Worm (Caenorhabditis elegans) whole organism, L2 larva: Measurements from ENCODE around the gene srlf-32.
A peak's percentile ranks its signal among the peaks of the same experiment; 100 is the strongest.

ENCODE experiments used
- C34F6.9 ChIP-seq: fragments of 150-350 bp; optimal IDR thresholded peaks from 2 replicates; lab custom pipeline; 2014; ENCODE audit warnings: missing biosample characterization, missing genetic modification characterization
- F13H6.1 ChIP-seq: sonication (generic microtip); optimal IDR thresholded peaks from 2 replicates; lab custom pipeline; 2016; ENCODE audit warnings: missing genetic modification characterization, missing compliant biosample characterization
- R02D3.7 ChIP-seq: fragments of 150-350 bp; optimal IDR thresholded peaks from 2 replicates; lab custom pipeline; 2014; ENCODE audit warnings: missing biosample characterization, missing genetic modification characterization
- ZK546.5 ChIP-seq: sonication (generic microtip); optimal IDR thresholded peaks from 2 replicates; lab custom pipeline; 2017; ENCODE audit warnings: missing biosample characterization, missing genetic modification characterization
- aly-2 ChIP-seq: fragments of 150-350 bp; optimal IDR thresholded peaks from 2 replicates; lab custom pipeline; 2014; ENCODE audit warnings: missing biosample characterization, missing genetic modification characterization
- ama-1 ChIP-seq: fragments of 150-350 bp; optimal IDR thresholded peaks from 2 replicates; lab custom pipeline; 2018; ENCODE audit warnings: inconsistent platforms
- blmp-1 ChIP-seq: sonication (generic microtip); optimal IDR thresholded peaks from 2 replicates; lab custom pipeline; 2017; ENCODE audit warnings: missing genetic modification characterization, mild to moderate bottlenecking, missing compliant biosample characterization, antibody characterized with exemption, moderate library complexity; ENCODE audit not compliant: insufficient read depth
- ceh-16 ChIP-seq: fragments of 150-350 bp; optimal IDR thresholded peaks from 2 replicates; lab custom pipeline; 2014; ENCODE audit warnings: missing biosample characterization, missing genetic modification characterization
- ceh-82 ChIP-seq: fragments of 150-350 bp; optimal IDR thresholded peaks from 2 replicates; lab custom pipeline; 2014; ENCODE audit warnings: missing biosample characterization, missing genetic modification characterization
- crh-2 ChIP-seq: sonication (generic microtip); optimal IDR thresholded peaks from 2 replicates; lab custom pipeline; 2017; ENCODE audit warnings: missing biosample characterization, missing genetic modification characterization
- dmd-4 ChIP-seq: sonication (generic microtip); optimal IDR thresholded peaks from 2 replicates; lab custom pipeline; 2017; ENCODE audit warnings: missing biosample characterization, missing genetic modification characterization
- elt-3 ChIP-seq: sonication (generic microtip); optimal IDR thresholded peaks from 2 replicates; lab custom pipeline; 2017; ENCODE audit warnings: missing biosample characterization, missing genetic modification characterization
- fos-1 ChIP-seq: fragments of 150-350 bp; optimal IDR thresholded peaks from 2 replicates; lab custom pipeline; 2014; ENCODE audit warnings: missing biosample characterization, missing genetic modification characterization
- lin-13 ChIP-seq: fragments of 150-350 bp; optimal IDR thresholded peaks from 2 replicates; lab custom pipeline; 2014; ENCODE audit warnings: missing biosample characterization, missing genetic modification reagents, missing genetic modification characterization
- lin-39 ChIP-seq: fragments of 150-350 bp; optimal IDR thresholded peaks from 2 replicates; lab custom pipeline; 2014; ENCODE audit warnings: missing biosample characterization, missing genetic modification reagents, missing genetic modification characterization
- lsy-2 ChIP-seq, 2 experiments: fragments of 150-350 bp in 1 of 2; sonication (generic microtip) in 1 of 2; optimal IDR thresholded peaks; 2 replicates each; lab custom pipeline; 2014 to 2017; ENCODE audit warnings: missing biosample characterization in 2 of 2, missing genetic modification characterization in 2 of 2
- mab-5 ChIP-seq: fragments of 150-350 bp; optimal IDR thresholded peaks from 2 replicates; lab custom pipeline; 2014; ENCODE audit warnings: missing biosample characterization, missing genetic modification characterization
- mbf-1 ChIP-seq: sonication (generic microtip); optimal IDR thresholded peaks from 2 replicates; lab custom pipeline; 2017; ENCODE audit warnings: missing biosample characterization, missing genetic modification characterization
- mdl-1 ChIP-seq, 2 experiments: fragments of 150-350 bp in 1 of 2; sonication (generic microtip) in 1 of 2; optimal IDR thresholded peaks; 2 replicates each; lab custom pipeline; 2017; ENCODE audit warnings: missing biosample characterization in 2 of 2, missing genetic modification characterization in 2 of 2
- nhr-12 ChIP-seq: fragments of 150-350 bp; optimal IDR thresholded peaks from 2 replicates; lab custom pipeline; 2014; ENCODE audit warnings: missing biosample characterization, missing genetic modification characterization
- nhr-21 ChIP-seq: fragments of 150-350 bp; optimal IDR thresholded peaks from 2 replicates; lab custom pipeline; 2014; ENCODE audit warnings: missing biosample characterization, missing genetic modification characterization
- nhr-237 ChIP-seq: fragments of 150-350 bp; optimal IDR thresholded peaks from 2 replicates; lab custom pipeline; 2014; ENCODE audit warnings: missing biosample characterization, missing genetic modification characterization
- nhr-25 ChIP-seq: fragments of 150-350 bp; sonication (generic microtip); optimal IDR thresholded peaks from 3 replicates; lab custom pipeline; 2014; ENCODE audit warnings: missing biosample characterization, missing genetic modification characterization
- nhr-6 ChIP-seq: fragments of 150-350 bp; optimal IDR thresholded peaks from 2 replicates; lab custom pipeline; 2014; ENCODE audit warnings: missing biosample characterization, missing genetic modification characterization
- peb-1 ChIP-seq: fragments of 150-350 bp; optimal IDR thresholded peaks from 2 replicates; lab custom pipeline; 2014; ENCODE audit warnings: missing biosample characterization, missing genetic modification characterization
- sem-4 ChIP-seq: fragments of 150-350 bp; optimal IDR thresholded peaks from 2 replicates; lab custom pipeline; 2014; ENCODE audit warnings: missing biosample characterization, missing genetic modification reagents, missing genetic modification characterization
- skn-1 ChIP-seq: sonication (generic microtip); optimal IDR thresholded peaks from 2 replicates; lab custom pipeline; 2017; ENCODE audit warnings: missing biosample characterization, missing genetic modification characterization
- sma-3 ChIP-seq: sonication (generic microtip); optimal IDR thresholded peaks from 2 replicates; lab custom pipeline; 2016; ENCODE audit warnings: missing genetic modification reagents, missing genetic modification characterization, missing compliant biosample characterization
- sma-9 ChIP-seq, 2 experiments: fragments of 150-350 bp in 1 of 2; sonication (generic microtip) in 1 of 2; optimal IDR thresholded peaks; 2 replicates each; lab custom pipeline; 2014 to 2016; ENCODE audit warnings: missing genetic modification characterization in 2 of 2, mild to moderate bottlenecking in 1 of 2, missing biosample characterization in 1 of 2, missing compliant biosample characterization in 1 of 2, missing genetic modification reagents in 1 of 2, moderate library complexity in 1 of 2
- snpc-4 ChIP-seq: fragments of 150-350 bp; optimal IDR thresholded peaks from 2 replicates; lab custom pipeline; 2014; ENCODE audit warnings: missing biosample characterization, missing genetic modification characterization
- unc-39 ChIP-seq: fragments of 150-350 bp; optimal IDR thresholded peaks from 2 replicates; lab custom pipeline; 2014; ENCODE audit warnings: missing biosample characterization, missing genetic modification characterization
- unc-55 ChIP-seq: fragments of 150-350 bp; sonication (generic microtip); optimal IDR thresholded peaks from 3 replicates; lab custom pipeline; 2014; ENCODE audit warnings: missing biosample characterization, missing genetic modification reagents, missing genetic modification characterization
- unc-62 ChIP-seq: fragments of 150-350 bp; optimal IDR thresholded peaks from 2 replicates; lab custom pipeline; 2014; ENCODE audit warnings: missing biosample characterization, missing genetic modification reagents, missing genetic modification characterization
- zag-1 ChIP-seq: fragments of 150-350 bp; optimal IDR thresholded peaks from 2 replicates; lab custom pipeline; 2014; ENCODE audit warnings: missing biosample characterization, missing genetic modification characterization
- ztf-1 ChIP-seq: fragments of 200-800 bp; sonication (Bioruptor generic); conservative IDR thresholded peaks from 2 replicates; pipeline ENCODE4 v1.3.6; 2022; ENCODE audit warnings: missing genetic modification characterization, missing compliant biosample characterization
- ztf-11 ChIP-seq: sonication (generic microtip); optimal IDR thresholded peaks from 2 replicates; lab custom pipeline; 2017; ENCODE audit warnings: missing biosample characterization, missing genetic modification characterization
- ztf-4 ChIP-seq: fragments of 150-350 bp; optimal IDR thresholded peaks from 2 replicates; lab custom pipeline; 2014; ENCODE audit warnings: missing biosample characterization, missing genetic modification characterization

srlf-32 gene

ce11 chrIV:11928388-11928787, 2.6 kb downstream of the srlf-32 start (continued):
- no peak for TF ChIP-seq mdl-1 (tag; optimal IDR thresholded peaks at IDR 0.05; lab: Kevin White, UChicago)
- peak; percentile 14 for TF ChIP-seq F13H6.1 (tag; lab: Kevin White, UChicago)
- TF ChIP-seq peb-1, result no peak
- TF ChIP-seq unc-62, result no peak
- TF ChIP-seq lsy-2 (tag; optimal IDR thresholded peaks at IDR 0.05; lab: Kevin White, UChicago), result no peak

ce11 chrIV:11930572-11930971, 4.7 kb downstream of the srlf-32 start, which contains the start of gene nhx-9:
Gene nhx-9, plus strand, starts transcription at chrIV:11930872.
- no peak for TF ChIP-seq peb-1
- TF ChIP-seq C34F6.9 (tag; lab: Kevin White, UChicago), result no peak
- no peak for TF ChIP-seq unc-55

ce11 chrIV:11937087-11937486, 11.3 kb downstream of the srlf-32 start, which contains the start of gene slc-5A12:
Gene slc-5A12, plus strand, starts transcription at chrIV:11937419.
- TF ChIP-seq ztf-1 (no peak), blmp-1 (peak; percentile 59)

ce11 chrIV:11938554-11938953, 12.7 kb downstream of the srlf-32 start:
- no peak for TF ChIP-seq mdl-1 (tag; optimal IDR thresholded peaks at IDR 0.05; lab: Kevin White, UChicago)
- TF ChIP-seq fos-1 (tag; lab: Kevin White, UChicago), result no peak
- TF ChIP-seq mbf-1 (tag; lab: Kevin White, UChicago), result no peak
- TF ChIP-seq unc-39 (tag; lab: Kevin White, UChicago), result no peak
- TF ChIP-seq skn-1, result no peak
- TF ChIP-seq sma-3 (GFP tag; lab: Kevin White, UChicago), result no peak
- TF ChIP-seq aly-2 (tag; lab: Kevin White, UChicago), result no peak
- no peak for TF ChIP-seq nhr-25
- TF ChIP-seq sma-9 (GFP tag; optimal IDR thresholded peaks at IDR 0.05; lab: Kevin White, UChicago), result peak; percentile 68
- no peak for TF ChIP-seq sma-9 (tag; optimal IDR thresholded peaks at IDR 0.05; lab: Kevin White, UChicago)

- TF ChIP-seq nhr-12 (tag; lab: Kevin White, UChicago) (no peak), ZK546.5 (no peak), R02D3.7 (tag; lab: Kevin White, UChicago) (no peak), nhr-237 (tag; lab: Kevin White, UChicago) (no peak), nhr-25 (no peak), blmp-1 (no peak), ztf-11 (tag; lab: Kevin White, UChicago) (no peak), mdl-1 (tag; optimal IDR thresholded peaks at IDR 0.05; lab: Kevin White, UChicago) (no peak), crh-2 (tag; lab: Kevin White, UChicago) (no peak), mab-5 (tag; lab: Kevin White, UChicago) (no peak), ceh-16 (tag; lab: Kevin White, UChicago) (no peak), peb-1 (no peak), lin-39 (tag; lab: Kevin White, UChicago) (no peak), nhr-6 (tag; lab: Kevin White, UChicago) (no peak), C34F6.9 (tag; lab: Kevin White, UChicago) (no peak), unc-39 (tag; lab: Kevin White, UChicago) (no peak), skn-1 (no peak)
These were observed 16.5 kb downstream of the srlf-32 start, which contains the start of gene ZK829.1 for ce11 chrIV:11942313-11942712. Gene ZK829.1, minus strand, starts transcription at chrIV:11942413.

- TF ChIP-seq mdl-1 (tag; optimal IDR thresholded peaks at IDR 0.05; lab: Kevin White, UChicago), result no peak
- no peak for TF ChIP-seq mbf-1 (tag; lab: Kevin White, UChicago)
- TF ChIP-seq ztf-4 (tag; lab: Kevin White, UChicago), result no peak
- no peak for TF ChIP-seq ama-1 (lab: Kevin White, UChicago)
- no peak for TF ChIP-seq nhr-6 (tag; lab: Kevin White, UChicago)
- no peak for TF ChIP-seq zag-1 (tag; lab: Kevin White, UChicago)
- TF ChIP-seq dmd-4 (tag; lab: Kevin White, UChicago), result no peak
- no peak for TF ChIP-seq fos-1 (tag; lab: Kevin White, UChicago)
- TF ChIP-seq sem-4 (tag; lab: Kevin White, UChicago), result no peak
- no peak for TF ChIP-seq mab-5 (tag; lab: Kevin White, UChicago)
- TF ChIP-seq elt-3 (tag; lab: Kevin White, UChicago), result no peak
- no peak for TF ChIP-seq ceh-82 (tag; lab: Kevin White, UChicago)
- TF ChIP-seq nhr-21 (tag; lab: Kevin White, UChicago), result no peak
- no peak for TF ChIP-seq C34F6.9 (tag; lab: Kevin White, UChicago)
- TF ChIP-seq skn-1, result no peak
- no peak for TF ChIP-seq unc-62
- no peak for TF ChIP-seq lin-13 (GFP tag; lab: Kevin White, UChicago)
- TF ChIP-seq snpc-4 (tag; lab: Kevin White, UChicago), result no peak
These were observed 19.8 kb downstream of the srlf-32 start, which contains the start of gene ZK829.3 for ce11 chrIV:11945621-11946020. Gene ZK829.3, minus strand, starts transcription at chrIV:11945721.
